Worm (Caenorhabditis elegans) whole organism, L1 larva: Measurements from ENCODE around the gene C06B8.3.

Source experiments
- aha-1 ChIP-seq: fragments of 150-350 bp; optimal IDR thresholded peaks from 2 replicates; lab custom pipeline; 2014; ENCODE audit warnings: missing biosample characterization, missing genetic modification characterization
- aly-2 ChIP-seq: fragments of 150-350 bp; optimal IDR thresholded peaks from 2 replicates; lab custom pipeline; 2014; ENCODE audit warnings: missing biosample characterization, missing genetic modification characterization
- ama-1 ChIP-seq: fragments of 150-350 bp; optimal IDR thresholded peaks from 2 replicates; lab custom pipeline; 2014
- ceh-63 ChIP-seq: fragments of 200-800 bp; sonication (Bioruptor generic); optimal IDR thresholded peaks from 2 replicates; lab custom pipeline; 2018; ENCODE audit warnings: mild to moderate bottlenecking, missing genetic modification characterization, missing compliant biosample characterization
- ceh-8 ChIP-seq: fragments of 200-800 bp; sonication (Bioruptor generic); optimal IDR thresholded peaks from 2 replicates; lab custom pipeline; 2018; ENCODE audit warnings: mild to moderate bottlenecking, missing genetic modification characterization, moderate library complexity, missing compliant biosample characterization
- ceh-90 ChIP-seq: sonication (generic microtip); optimal IDR thresholded peaks from 2 replicates; lab custom pipeline; 2016; ENCODE audit warnings: missing genetic modification characterization, missing compliant biosample characterization
- ces-1 ChIP-seq: fragments of 150-350 bp; optimal IDR thresholded peaks from 2 replicates; lab custom pipeline; 2014; ENCODE audit warnings: missing biosample characterization, missing genetic modification reagents, missing genetic modification characterization
- efl-3 ChIP-seq: fragments of 200-800 bp; sonication (Bioruptor generic); optimal IDR thresholded peaks from 2 replicates; lab custom pipeline; 2018; ENCODE audit warnings: mild to moderate bottlenecking, missing genetic modification characterization, missing compliant biosample characterization
- elt-2 ChIP-seq: sonication (generic microtip); optimal IDR thresholded peaks from 2 replicates; lab custom pipeline; 2016; ENCODE audit warnings: missing genetic modification characterization, mild to moderate bottlenecking, inconsistent platforms, missing compliant biosample characterization, missing genetic modification reagents
- elt-3 ChIP-seq, 6 experiments: fragments of 150-350 bp in 1 of 6; sonication (generic microtip); optimal IDR thresholded peaks; 2 replicates each; lab custom pipeline; 2017 to 2018; ENCODE audit warnings: missing biosample characterization in 6 of 6, missing genetic modification characterization in 6 of 6, inconsistent platforms in 1 of 6
- fkh-10 ChIP-seq: sonication (generic microtip); optimal IDR thresholded peaks from 2 replicates; lab custom pipeline; 2017; ENCODE audit warnings: missing biosample characterization, missing genetic modification reagents, missing genetic modification characterization
- fkh-4 ChIP-seq: sonication (generic microtip); optimal IDR thresholded peaks from 2 replicates; lab custom pipeline; 2016; ENCODE audit warnings: missing compliant biosample characterization, missing genetic modification characterization, borderline replicate concordance
- hlh-17 ChIP-seq: fragments of 200-800 bp; sonication (Bioruptor generic); optimal IDR thresholded peaks from 2 replicates; lab custom pipeline; 2018; ENCODE audit warnings: missing genetic modification characterization, mild to moderate bottlenecking, missing compliant biosample characterization, moderate library complexity, borderline replicate concordance
- jun-1 ChIP-seq: fragments of 150-350 bp; optimal IDR thresholded peaks from 2 replicates; lab custom pipeline; 2014; ENCODE audit warnings: missing biosample characterization, missing genetic modification reagents, missing genetic modification characterization
- mdl-1 ChIP-seq, 2 experiments: fragments of 150-350 bp; optimal IDR thresholded peaks; 2 replicates each; lab custom pipeline; 2014 to 2017; ENCODE audit warnings: missing biosample characterization in 2 of 2, missing genetic modification characterization in 2 of 2, inconsistent platforms in 1 of 2
- mef-2 ChIP-seq: fragments of 150-350 bp; optimal IDR thresholded peaks from 2 replicates; lab custom pipeline; 2014; ENCODE audit warnings: missing biosample characterization, missing genetic modification characterization
- mep-1 ChIP-seq: fragments of 150-350 bp; optimal IDR thresholded peaks from 2 replicates; lab custom pipeline; 2014; ENCODE audit warnings: missing biosample characterization, missing genetic modification characterization
- nhr-20 ChIP-seq: sonication (generic microtip); optimal IDR thresholded peaks from 2 replicates; lab custom pipeline; 2016; ENCODE audit warnings: mild to moderate bottlenecking, missing genetic modification characterization, missing compliant biosample characterization
- nhr-76 ChIP-seq: sonication (generic microtip); optimal IDR thresholded peaks from 2 replicates; lab custom pipeline; 2017; ENCODE audit warnings: missing biosample characterization, missing genetic modification characterization
- nhr-77 ChIP-seq: fragments of 150-350 bp; optimal IDR thresholded peaks from 2 replicates; lab custom pipeline; 2014; ENCODE audit warnings: missing biosample characterization, missing genetic modification characterization
- nhr-90 ChIP-seq: sonication (generic microtip); optimal IDR thresholded peaks from 2 replicates; lab custom pipeline; 2016; ENCODE audit warnings: mild to moderate bottlenecking, missing genetic modification characterization, missing compliant biosample characterization; ENCODE audit not compliant: poor library complexity
- pag-3 ChIP-seq: sonication (generic microtip); optimal IDR thresholded peaks from 2 replicates; lab custom pipeline; 2017; ENCODE audit warnings: missing genetic modification characterization, mild to moderate bottlenecking, missing compliant biosample characterization, antibody characterized with exemption, borderline replicate concordance; ENCODE audit not compliant: insufficient read depth
- pax-3 ChIP-seq: fragments of 200-800 bp; sonication (Bioruptor generic); optimal IDR thresholded peaks from 2 replicates; lab custom pipeline; 2018; ENCODE audit warnings: mild to moderate bottlenecking, missing genetic modification characterization, moderate library complexity, missing compliant biosample characterization
- rnt-1 ChIP-seq: sonication (generic microtip); optimal IDR thresholded peaks from 2 replicates; lab custom pipeline; 2016; ENCODE audit warnings: mild to moderate bottlenecking, missing genetic modification characterization, moderate library complexity, missing compliant biosample characterization
- skn-1 ChIP-seq: fragments of 150-350 bp; optimal IDR thresholded peaks from 2 replicates; lab custom pipeline; 2014; ENCODE audit warnings: missing biosample characterization, missing genetic modification characterization
- snpc-4 ChIP-seq: fragments of 150-350 bp; optimal IDR thresholded peaks from 2 replicates; lab custom pipeline; 2014; ENCODE audit warnings: missing biosample characterization, missing genetic modification characterization
- sox-4 ChIP-seq: sonication (generic microtip); optimal IDR thresholded peaks from 2 replicates; lab custom pipeline; 2016; ENCODE audit warnings: missing genetic modification characterization, missing compliant biosample characterization
- unc-30 ChIP-seq: sonication (generic microtip); optimal IDR thresholded peaks from 2 replicates; lab custom pipeline; 2017; ENCODE audit warnings: missing biosample characterization, missing genetic modification characterization
- unc-98 ChIP-seq: fragments of 200-800 bp; sonication (Bioruptor generic); IDR thresholded peaks from 2 replicates; pipeline ENCODE4 v1.3.6; 2022; ENCODE audit warnings: missing genetic modification characterization, missing compliant biosample characterization
- vab-15 ChIP-seq: sonication (generic microtip); optimal IDR thresholded peaks from 2 replicates; lab custom pipeline; 2017; ENCODE audit warnings: missing genotype, mild to moderate bottlenecking, missing genetic modification characterization, missing compliant biosample characterization
- zag-1 ChIP-seq: fragments of 150-350 bp; optimal IDR thresholded peaks from 2 replicates; lab custom pipeline; 2014; ENCODE audit warnings: missing biosample characterization, missing genetic modification characterization
- ztf-11 ChIP-seq, 2 experiments: sonication (generic microtip); optimal IDR thresholded peaks; 2 replicates each; lab custom pipeline; 2016 to 2017; ENCODE audit warnings: missing genetic modification characterization in 2 of 2, missing biosample characterization in 1 of 2, missing compliant biosample characterization in 1 of 2

The C06B8.3 gene

ce11 chrV:15443708-15444107 lies 40.7 kb downstream of the C06B8.3 start, which contains the start of gene T26H5.10:
TSS of gene T26H5.10 (minus strand) at chrV:15443808.
- TF ChIP-seq elt-3 (tag; optimal IDR thresholded peaks at IDR 0.05; lab: Kevin White, UChicago) = no peak
- TF ChIP-seq fkh-10 (GFP tag; lab: Kevin White, UChicago) = no peak
- no peak for TF ChIP-seq fkh-4 (tag; lab: Kevin White, UChicago)
- TF ChIP-seq ceh-63 (GFP tag; lab: Kevin White, UChicago) = no peak
- no peak for TF ChIP-seq sox-4
- TF ChIP-seq ceh-90 (tag; lab: Kevin White, UChicago) = no peak
- TF ChIP-seq aha-1 (tag; lab: Kevin White, UChicago) = no peak
- no peak for TF ChIP-seq nhr-77 (tag; lab: Kevin White, UChicago)
- TF ChIP-seq ceh-8 (GFP tag; lab: Kevin White, UChicago) = no peak
- TF ChIP-seq rnt-1 = no peak
- no peak for TF ChIP-seq pax-3 (tag; lab: Kevin White, UChicago)
- TF ChIP-seq mef-2 (tag; lab: Kevin White, UChicago) = no peak
- no peak for TF ChIP-seq hlh-17 (GFP tag; lab: Kevin White, UChicago)
- TF ChIP-seq ama-1 (lab: Kevin White, UChicago) = no peak
- TF ChIP-seq ces-1 (GFP tag; lab: Kevin White, UChicago) = no peak

- TF ChIP-seq sox-4 = no peak
- TF ChIP-seq nhr-20 = no peak
- no peak for TF ChIP-seq unc-98 (GFP tag; lab: Robert Waterston, UW)
- TF ChIP-seq fkh-10 (GFP tag; lab: Kevin White, UChicago) = no peak
- TF ChIP-seq mdl-1 (tag; optimal IDR thresholded peaks at IDR 0.05; lab: Kevin White, UChicago) = no peak
- TF ChIP-seq mep-1 (tag; lab: Kevin White, UChicago) = no peak
- TF ChIP-seq nhr-90 (tag; lab: Kevin White, UChicago) = no peak
- TF ChIP-seq ama-1 (lab: Kevin White, UChicago) = no peak
- no peak for TF ChIP-seq snpc-4 (tag; lab: Kevin White, UChicago)
- TF ChIP-seq ceh-63 (GFP tag; lab: Kevin White, UChicago) = no peak
- TF ChIP-seq unc-30 (tag; lab: Kevin White, UChicago) = no peak
- no peak for TF ChIP-seq pag-3 (tag; lab: Kevin White, UChicago)
- no peak for TF ChIP-seq ztf-11 (tag; optimal IDR thresholded peaks at IDR 0.05; lab: Kevin White, UChicago)
- TF ChIP-seq vab-15 (tag; lab: Kevin White, UChicago) = no peak
- TF ChIP-seq efl-3 = no peak
These were observed 42.1 kb downstream of the C06B8.3 start for ce11 chrV:15442384-15442783.

- TF ChIP-seq nhr-76 (no peak), mdl-1 (tag; optimal IDR thresholded peaks at IDR 0.05; lab: Kevin White, UChicago) (no peak), elt-2 (peak; percentile 61), aly-2 (tag; lab: Kevin White, UChicago) (no peak), jun-1 (tag; lab: Kevin White, UChicago) (no peak)
These were observed 48.3 kb downstream of the C06B8.3 start for ce11 chrV:15436133-15436532.

ce11 chrV:15434647-15435046 lies 49.8 kb downstream of the C06B8.3 start:
- TF ChIP-seq skn-1 (tag; lab: Kevin White, UChicago) (no peak), mdl-1 (tag; optimal IDR thresholded peaks at IDR 0.05; lab: Kevin White, UChicago) (no peak), zag-1 (tag; lab: Kevin White, UChicago) (no peak), elt-2 (peak; percentile 36)
